Worm (Caenorhabditis elegans): ENCODE measurements around the gene col-78.

col-78 gene

ce11 chrII:9112851-9113250, 39.5 kb upstream of the col-78 start, which contains the start of gene jun-1:
jun-1 (plus strand) TSS chrII:9113157.
- TF ChIP-seq nhr-43 (tag; optimal IDR thresholded peaks at IDR 0.05; ENCODE audit: poor library complexity, severe bottlenecking) (peak; percentile 82), nhr-23 (tag; optimal IDR thresholded peaks at IDR 0.05) (peak; percentile 99), nhr-67 (tag; optimal IDR thresholded peaks at IDR 0.05) (no peak), fkh-10 (GFP tag; optimal IDR thresholded peaks at IDR 0.05) (peak; percentile 22), unc-39 (tag; optimal IDR thresholded peaks at IDR 0.05) (no peak), egl-27 (tag; optimal IDR thresholded peaks at IDR 0.05) (peak; percentile 64), nfya-1 (tag; optimal IDR thresholded peaks at IDR 0.05; ENCODE audit: insufficient read depth) (peak; percentile 82), mdl-1 (tag; optimal IDR thresholded peaks at IDR 0.05) (peak; percentile 52), aly-2 (tag; optimal IDR thresholded peaks at IDR 0.05) (no peak), pha-4 (tag; optimal IDR thresholded peaks at IDR 0.05) (peak; percentile 98), ZK546.5 (tag; optimal IDR thresholded peaks at IDR 0.05) (no peak), elt-2 (tag; optimal IDR thresholded peaks at IDR 0.05) (no peak), nhr-76 (tag; optimal IDR thresholded peaks at IDR 0.05) (no peak), ceh-28 (tag; optimal IDR thresholded peaks at IDR 0.05) (peak; percentile 83), ztf-11 (tag; optimal IDR thresholded peaks at IDR 0.05) (no peak), hmg-11 (tag; optimal IDR thresholded peaks at IDR 0.05) (peak; percentile 67), tbx-2 (tag; optimal IDR thresholded peaks at IDR 0.05) (peak; percentile 38), unc-62 (GFP tag; optimal IDR thresholded peaks at IDR 0.05) (peak; percentile 55), sea-2 (GFP tag; optimal IDR thresholded peaks at IDR 0.05) (no peak), eor-1 (tag; optimal IDR thresholded peaks at IDR 0.05) (no peak), snpc-4 (tag; optimal IDR thresholded peaks at IDR 0.05) (peak; percentile 39), ceh-16 (tag; optimal IDR thresholded peaks at IDR 0.05) (no peak), nhr-25 (tag; optimal IDR thresholded peaks at IDR 0.05) (peak; percentile 90), daf-12 (tag; optimal IDR thresholded peaks at IDR 0.05) (no peak), lin-15B (tag; optimal IDR thresholded peaks at IDR 0.05) (peak; percentile 53), nhr-77 (tag; optimal IDR thresholded peaks at IDR 0.05) (peak; percentile 38), lsy-12 (tag; optimal IDR thresholded peaks at IDR 0.05) (peak; percentile 74), nhr-11 (tag; optimal IDR thresholded peaks at IDR 0.05) (peak; percentile 56), ceh-82 (tag; optimal IDR thresholded peaks at IDR 0.05) (peak; percentile 54), jun-1 (tag; optimal IDR thresholded peaks at IDR 0.05) (no peak), skn-1 (tag; optimal IDR thresholded peaks at IDR 0.05) (peak; percentile 54), fkh-2 (tag; optimal IDR thresholded peaks at IDR 0.05) (no peak), fos-1 (tag; optimal IDR thresholded peaks at IDR 0.05) (peak; percentile 99), ama-1 (optimal IDR thresholded peaks at IDR 0.05) (no peak), lin-39 (tag; optimal IDR thresholded peaks at IDR 0.05) (peak; percentile 52), ztf-4 (tag; optimal IDR thresholded peaks at IDR 0.05) (no peak), nhr-28 (tag; optimal IDR thresholded peaks at IDR 0.05) (no peak), nhr-237 (tag; optimal IDR thresholded peaks at IDR 0.05) (no peak), egl-5 (tag; optimal IDR thresholded peaks at IDR 0.05) (no peak), elt-3 (tag; optimal IDR thresholded peaks at IDR 0.05) (peak in 2 of 3 experiments; percentile 9 to 57), pqm-1 (tag; optimal IDR thresholded peaks at IDR 0.05) (peak; percentile 23), elt-1 (tag; optimal IDR thresholded peaks at IDR 0.05) (peak; percentile 39), nhr-12 (tag; optimal IDR thresholded peaks at IDR 0.05) (no peak), zag-1 (tag; optimal IDR thresholded peaks at IDR 0.05) (no peak), ceh-9 (tag; optimal IDR thresholded peaks at IDR 0.05) (no peak), mml-1 (tag; optimal IDR thresholded peaks at IDR 0.05) (no peak), R02D3.7 (tag; optimal IDR thresholded peaks at IDR 0.05) (peak; percentile 37)

- no peak for TF ChIP-seq ama-1 (optimal IDR thresholded peaks at IDR 0.05)
- TF ChIP-seq R02D3.7 (tag; optimal IDR thresholded peaks at IDR 0.05) = no peak
- peak in 1 of 3 experiments; percentile 6 for TF ChIP-seq elt-3 (tag; optimal IDR thresholded peaks at IDR 0.05)
- no peak for TF ChIP-seq sea-2 (GFP tag; optimal IDR thresholded peaks at IDR 0.05)
- no peak for TF ChIP-seq unc-62 (GFP tag; optimal IDR thresholded peaks at IDR 0.05)
- TF ChIP-seq ceh-28 (tag; optimal IDR thresholded peaks at IDR 0.05) = no peak
- TF ChIP-seq nhr-12 (tag; optimal IDR thresholded peaks at IDR 0.05) = no peak
- no peak for TF ChIP-seq daf-12 (tag; optimal IDR thresholded peaks at IDR 0.05)
- no peak for TF ChIP-seq nhr-28 (tag; optimal IDR thresholded peaks at IDR 0.05)
- TF ChIP-seq fos-1 (tag; optimal IDR thresholded peaks at IDR 0.05) = no peak
- TF ChIP-seq nfya-1 (tag; optimal IDR thresholded peaks at IDR 0.05; ENCODE audit: insufficient read depth) = peak; percentile 41
- TF ChIP-seq skn-1 (tag; optimal IDR thresholded peaks at IDR 0.05) = no peak
- no peak for TF ChIP-seq pqm-1 (tag; optimal IDR thresholded peaks at IDR 0.05)
- no peak for TF ChIP-seq mml-1 (tag; optimal IDR thresholded peaks at IDR 0.05)
- no peak for TF ChIP-seq elt-1 (tag; optimal IDR thresholded peaks at IDR 0.05)
- TF ChIP-seq nhr-23 (tag; optimal IDR thresholded peaks at IDR 0.05) = peak; percentile 67
- peak; percentile 29 for TF ChIP-seq lsy-12 (tag; optimal IDR thresholded peaks at IDR 0.05)
- TF ChIP-seq mdl-1 (tag; optimal IDR thresholded peaks at IDR 0.05) = peak; percentile 25
- TF ChIP-seq egl-5 (tag; optimal IDR thresholded peaks at IDR 0.05) = no peak
- TF ChIP-seq nhr-11 (tag; optimal IDR thresholded peaks at IDR 0.05) = no peak
- no peak for TF ChIP-seq lin-39 (tag; optimal IDR thresholded peaks at IDR 0.05)
- no peak for TF ChIP-seq unc-39 (tag; optimal IDR thresholded peaks at IDR 0.05)
- TF ChIP-seq aly-2 (tag; optimal IDR thresholded peaks at IDR 0.05) = no peak
- no peak for TF ChIP-seq nhr-237 (tag; optimal IDR thresholded peaks at IDR 0.05)
- TF ChIP-seq nhr-76 (tag; optimal IDR thresholded peaks at IDR 0.05) = no peak
- TF ChIP-seq zag-1 (tag; optimal IDR thresholded peaks at IDR 0.05) = no peak
- TF ChIP-seq fkh-2 (tag; optimal IDR thresholded peaks at IDR 0.05) = no peak
- no peak for TF ChIP-seq ZK546.5 (tag; optimal IDR thresholded peaks at IDR 0.05)
- TF ChIP-seq nhr-67 (tag; optimal IDR thresholded peaks at IDR 0.05) = no peak
- TF ChIP-seq nhr-25 (tag; optimal IDR thresholded peaks at IDR 0.05) = peak; percentile 62
- TF ChIP-seq egl-27 (tag; optimal IDR thresholded peaks at IDR 0.05) = no peak
- no peak for TF ChIP-seq fkh-10 (GFP tag; optimal IDR thresholded peaks at IDR 0.05)
- TF ChIP-seq pha-4 (tag; optimal IDR thresholded peaks at IDR 0.05) = peak; percentile 50
- TF ChIP-seq elt-2 (tag; optimal IDR thresholded peaks at IDR 0.05) = peak; percentile 69
- no peak for TF ChIP-seq nhr-77 (tag; optimal IDR thresholded peaks at IDR 0.05)
- TF ChIP-seq jun-1 (tag; optimal IDR thresholded peaks at IDR 0.05) = no peak
- no peak for TF ChIP-seq ceh-16 (tag; optimal IDR thresholded peaks at IDR 0.05)
- TF ChIP-seq ceh-9 (tag; optimal IDR thresholded peaks at IDR 0.05) = no peak
- no peak for TF ChIP-seq ceh-82 (tag; optimal IDR thresholded peaks at IDR 0.05)
These were observed 38.6 kb upstream of the col-78 start for ce11 chrII:9113759-9114158.
